Fruit fly (Drosophila melanogaster) whole organism, embryonic: Measurements from ENCODE around the gene unk.

Experiments
- Aef1 ChIP-seq: fragments of 200-800 bp; sonication (Bioruptor generic); IDR thresholded peaks from 3 replicates; pipeline ENCODE4 v1.3.6; 2022; ENCODE audit warnings: missing biosample characterization, missing genetic modification characterization
- B-H2 ChIP-seq: fragments of 200-800 bp; sonication (Bioruptor generic); optimal IDR thresholded peaks from 2 replicates; lab custom pipeline; 2018; ENCODE audit warnings: missing biosample characterization, mild to moderate bottlenecking, missing genetic modification characterization
- Bteb2 ChIP-seq: fragments of 200-800 bp; sonication (Bioruptor generic); optimal IDR thresholded peaks from 2 replicates; lab custom pipeline; 2016; ENCODE audit warnings: missing biosample characterization, missing genetic modification characterization
- CG10147 ChIP-seq: fragments of 200-800 bp; sonication (Bioruptor generic); optimal IDR thresholded peaks from 2 replicates; lab custom pipeline; 2019; ENCODE audit warnings: missing biosample characterization, mild to moderate bottlenecking, missing genetic modification characterization, moderate library complexity
- CG10209 ChIP-seq: fragments of 200-800 bp; sonication (Bioruptor generic); optimal IDR thresholded peaks from 3 replicates; lab custom pipeline; 2017; ENCODE audit warnings: missing biosample characterization, mild to moderate bottlenecking, missing genetic modification characterization, missing genetic modification reagents
- CG10267 ChIP-seq: fragments of 200-800 bp; sonication (Bioruptor generic); optimal IDR thresholded peaks from 2 replicates; lab custom pipeline; 2018; ENCODE audit warnings: missing biosample characterization, mild to moderate bottlenecking, missing genetic modification characterization, moderate library complexity
- CG10366 ChIP-seq: fragments of 200-800 bp; sonication (Bioruptor generic); IDR thresholded peaks from 2 replicates; pipeline ENCODE4 v1.3.6; 2022; ENCODE audit warnings: missing biosample characterization, missing genetic modification characterization
- CG10565 ChIP-seq: fragments of 200-800 bp; sonication (Bioruptor generic); optimal IDR thresholded peaks from 3 replicates; lab custom pipeline; 2016; ENCODE audit warnings: missing biosample characterization, mild to moderate bottlenecking, missing genetic modification characterization
- CG12942 ChIP-seq: fragments of 200-800 bp; sonication (Bioruptor generic); optimal IDR thresholded peaks from 3 replicates; lab custom pipeline; 2016; ENCODE audit warnings: missing biosample characterization, missing genetic modification characterization
- CG14860 ChIP-seq: fragments of 200-800 bp; sonication (Bioruptor generic); IDR thresholded peaks from 3 replicates; pipeline ENCODE4 v1.3.6; 2022; ENCODE audit warnings: missing biosample characterization, missing genetic modification characterization; ENCODE audit not compliant: partially characterized antibody
- CG17802 ChIP-seq: fragments of 200-800 bp; sonication (Bioruptor generic); optimal IDR thresholded peaks from 2 replicates; lab custom pipeline; 2018; ENCODE audit warnings: missing biosample characterization, mild to moderate bottlenecking, missing genetic modification characterization, moderate library complexity
- CG2712 ChIP-seq: fragments of 200-800 bp; optimal IDR thresholded peaks from 3 replicates; lab custom pipeline; 2019; ENCODE audit warnings: missing biosample characterization, mild to moderate bottlenecking, missing genetic modification characterization, moderate library complexity
- CG2889 ChIP-seq: fragments of 200-800 bp; sonication (Bioruptor generic); IDR thresholded peaks from 3 replicates; pipeline ENCODE4 v1.3.6; 2022; ENCODE audit warnings: missing biosample characterization, missing genetic modification characterization
- CG30020 ChIP-seq: fragments of 200-800 bp; optimal IDR thresholded peaks from 2 replicates; lab custom pipeline; 2019; ENCODE audit warnings: missing biosample characterization, mild to moderate bottlenecking, missing genetic modification characterization, moderate library complexity
- CG3163 ChIP-seq: fragments of 200-800 bp; sonication (Bioruptor generic); optimal IDR thresholded peaks from 3 replicates; lab custom pipeline; 2016; ENCODE audit warnings: missing biosample characterization, missing genetic modification characterization
- CG4617 ChIP-seq: fragments of 200-800 bp; sonication (Bioruptor generic); optimal IDR thresholded peaks from 3 replicates; lab custom pipeline; 2016; ENCODE audit warnings: missing biosample characterization, missing genetic modification characterization, borderline replicate concordance
- CG6813 ChIP-seq: fragments of 200-800 bp; sonication (Bioruptor generic); optimal IDR thresholded peaks from 2 replicates; lab custom pipeline; 2017; ENCODE audit warnings: missing biosample characterization, missing genetic modification characterization, mild to moderate bottlenecking, moderate library complexity, missing genetic modification reagents
- CG6854 ChIP-seq: fragments of 200-800 bp; sonication (Bioruptor generic); optimal IDR thresholded peaks from 3 replicates; lab custom pipeline; 2017; ENCODE audit warnings: missing biosample characterization, mild to moderate bottlenecking, missing genetic modification characterization
- CG7745 ChIP-seq: fragments of 200-800 bp; sonication (Bioruptor generic); optimal IDR thresholded peaks from 2 replicates; lab custom pipeline; 2018; ENCODE audit warnings: missing biosample characterization, mild to moderate bottlenecking, missing genetic modification characterization, moderate library complexity
- CG7963 ChIP-seq: fragments of 200-800 bp; sonication (Bioruptor generic); IDR thresholded peaks from 3 replicates; pipeline ENCODE4 v1.3.6; 2022; ENCODE audit warnings: missing biosample characterization, missing genetic modification characterization; ENCODE audit not compliant: partially characterized antibody
- CG8478 ChIP-seq: fragments of >200 bp; optimal IDR thresholded peaks from 2 replicates; lab custom pipeline; 2018
- CG8924 ChIP-seq: fragments of 200-800 bp; optimal IDR thresholded peaks from 3 replicates; lab custom pipeline; 2019; ENCODE audit warnings: missing biosample characterization, mild to moderate bottlenecking, missing genetic modification characterization, moderate library complexity
- CG9876 ChIP-seq: fragments of 200-800 bp; sonication (Bioruptor generic); optimal IDR thresholded peaks from 2 replicates; lab custom pipeline; 2016; ENCODE audit warnings: missing biosample characterization, missing genetic modification characterization
- CHES-1-like ChIP-seq: fragments of 200-800 bp; sonication (Bioruptor generic); optimal IDR thresholded peaks from 2 replicates; lab custom pipeline; 2016; ENCODE audit warnings: missing biosample characterization, missing genetic modification characterization
- Dll ChIP-seq: fragments of 200-800 bp; sonication (Bioruptor generic); IDR thresholded peaks from 4 replicates; pipeline ENCODE4 v1.3.6; 2022; ENCODE audit warnings: missing biosample characterization, missing genetic modification characterization; ENCODE audit not compliant: partially characterized antibody
- Hmx ChIP-seq: fragments of 200-800 bp; sonication (Bioruptor generic); optimal IDR thresholded peaks from 2 replicates; lab custom pipeline; 2016; ENCODE audit warnings: missing biosample characterization, missing genetic modification characterization
- MESR4 ChIP-seq: fragments of 200-800 bp; sonication (Bioruptor generic); optimal IDR thresholded peaks from 2 replicates; lab custom pipeline; 2018; ENCODE audit warnings: missing biosample characterization, mild to moderate bottlenecking, missing genetic modification characterization, moderate library complexity
- Nf-YA ChIP-seq: fragments of 200-800 bp; sonication (Bioruptor generic); IDR thresholded peaks from 2 replicates; pipeline ENCODE4 v1.3.6; 2022; ENCODE audit warnings: missing biosample characterization, missing genetic modification characterization
- Oli ChIP-seq: fragments of 200-800 bp; sonication (Bioruptor generic); optimal IDR thresholded peaks from 2 replicates; lab custom pipeline; 2018; ENCODE audit warnings: missing biosample characterization, mild to moderate bottlenecking, missing genetic modification characterization, moderate library complexity
- Optix ChIP-seq: fragments of 200-800 bp; sonication (Bioruptor generic); IDR thresholded peaks from 3 replicates; pipeline ENCODE4 v1.3.6; 2022; ENCODE audit warnings: missing biosample characterization, missing genetic modification characterization
- Sin3A ChIP-seq: fragments of >200 bp; optimal IDR thresholded peaks from 2 replicates; lab custom pipeline; 2018
- Usf ChIP-seq: fragments of 200-800 bp; sonication (Bioruptor generic); optimal IDR thresholded peaks from 2 replicates; lab custom pipeline; 2017; ENCODE audit warnings: missing genotype, missing biosample characterization, missing genetic modification characterization
- YL-1 ChIP-seq: fragments of 200-800 bp; sonication (Bioruptor generic); optimal IDR thresholded peaks from 3 replicates; lab custom pipeline; 2017; ENCODE audit warnings: missing biosample characterization, mild to moderate bottlenecking, missing genetic modification characterization
- aop ChIP-seq: fragments of 200-800 bp; sonication (Bioruptor generic); IDR thresholded peaks from 2 replicates; pipeline ENCODE4 v1.3.6; 2022; ENCODE audit warnings: missing biosample characterization, missing genetic modification characterization
- ara ChIP-seq: fragments of 200-800 bp; sonication (Bioruptor generic); IDR thresholded peaks from 2 replicates; pipeline ENCODE4 v1.3.6; 2022; ENCODE audit warnings: missing biosample characterization, missing genetic modification characterization
- bbx ChIP-seq: fragments of 200-800 bp; sonication (Bioruptor generic); IDR thresholded peaks from 2 replicates; pipeline ENCODE4 v1.3.6; 2022; ENCODE audit warnings: missing biosample characterization, missing genetic modification characterization; ENCODE audit not compliant: partially characterized antibody
- br ChIP-seq: fragments of >200 bp; optimal IDR thresholded peaks from 2 replicates; lab custom pipeline; 2017
- corto ChIP-seq: fragments of 200-800 bp; sonication (Bioruptor generic); optimal IDR thresholded peaks from 2 replicates; lab custom pipeline; 2016; ENCODE audit warnings: missing biosample characterization, mild to moderate bottlenecking, missing genetic modification characterization, moderate library complexity
- da ChIP-seq: fragments of 200-800 bp; sonication (Bioruptor generic); optimal IDR thresholded peaks from 2 replicates; lab custom pipeline; 2016; ENCODE audit warnings: missing biosample characterization, missing genetic modification characterization
- dpn ChIP-seq, 2 experiments: fragments of 200-800 bp; sonication (Bioruptor generic); optimal IDR thresholded peaks; 3 replicates each; lab custom pipeline; 2016; ENCODE audit warnings: missing biosample characterization in 2 of 2, missing genetic modification characterization in 2 of 2
- eve ChIP-seq, 2 experiments: fragments of >200 bp; optimal IDR thresholded peaks; 2 replicates each; lab custom pipeline; 2017; ENCODE audit warnings: missing biosample characterization in 2 of 2, missing genetic modification characterization in 2 of 2
- ewg ChIP-seq: fragments of 200-800 bp; sonication (Bioruptor generic); optimal IDR thresholded peaks from 3 replicates; lab custom pipeline; 2017; ENCODE audit warnings: mild to moderate bottlenecking, missing biosample characterization, missing genetic modification reagents, missing genetic modification characterization
- gsb ChIP-seq: fragments of 200-800 bp; sonication (Bioruptor generic); IDR thresholded peaks from 2 replicates; pipeline ENCODE4 v1.3.6; 2022; ENCODE audit warnings: missing biosample characterization, missing genetic modification characterization
- gt ChIP-seq: fragments of 200-800 bp; sonication (Bioruptor generic); IDR thresholded peaks from 2 replicates; pipeline ENCODE4 v1.3.6; 2022; ENCODE audit warnings: missing biosample characterization, missing genetic modification characterization
- kah ChIP-seq: fragments of 200-800 bp; sonication (Bioruptor generic); optimal IDR thresholded peaks from 2 replicates; lab custom pipeline; 2018; ENCODE audit warnings: missing biosample characterization, mild to moderate bottlenecking, missing genetic modification characterization
- knrl ChIP-seq: fragments of 200-800 bp; sonication (Bioruptor generic); IDR thresholded peaks from 3 replicates; pipeline ENCODE4 v1.3.6; 2022; ENCODE audit warnings: missing biosample characterization, missing genetic modification characterization; ENCODE audit not compliant: partially characterized antibody
- nerfin-1 ChIP-seq: fragments of 200-800 bp; sonication (Bioruptor generic); optimal IDR thresholded peaks from 3 replicates; lab custom pipeline; 2019; ENCODE audit warnings: missing biosample characterization, mild to moderate bottlenecking, missing genetic modification characterization, moderate library complexity
- pan ChIP-seq, 4 experiments: fragments of >200 bp in 3 of 4; fragments of 200-800 bp in 1 of 4; sonication (Bioruptor generic) in 1 of 4; optimal IDR thresholded peaks in 3 of 4; IDR thresholded peaks in 1 of 4; 2 replicates each; pipeline versions ENCODE4 v1.3.6 to Lab custom; 2017 to 2022; ENCODE audit warnings: missing biosample characterization in 2 of 4, missing genetic modification characterization in 2 of 4, mixed read lengths in 1 of 4
- stc ChIP-seq: fragments of 200-800 bp; sonication (Bioruptor generic); IDR thresholded peaks from 2 replicates; pipeline ENCODE4 v1.3.6; 2022; ENCODE audit warnings: missing biosample characterization, missing genetic modification characterization
- tup ChIP-seq: fragments of 200-800 bp; sonication (Bioruptor generic); optimal IDR thresholded peaks from 2 replicates; lab custom pipeline; 2016; ENCODE audit warnings: missing biosample characterization, mild to moderate bottlenecking, missing genetic modification characterization, moderate library complexity
- tx ChIP-seq: fragments of 200-800 bp; sonication (Bioruptor generic); optimal IDR thresholded peaks from 2 replicates; lab custom pipeline; 2016; ENCODE audit warnings: missing biosample characterization, missing genetic modification characterization

Gene unk

DNA sequence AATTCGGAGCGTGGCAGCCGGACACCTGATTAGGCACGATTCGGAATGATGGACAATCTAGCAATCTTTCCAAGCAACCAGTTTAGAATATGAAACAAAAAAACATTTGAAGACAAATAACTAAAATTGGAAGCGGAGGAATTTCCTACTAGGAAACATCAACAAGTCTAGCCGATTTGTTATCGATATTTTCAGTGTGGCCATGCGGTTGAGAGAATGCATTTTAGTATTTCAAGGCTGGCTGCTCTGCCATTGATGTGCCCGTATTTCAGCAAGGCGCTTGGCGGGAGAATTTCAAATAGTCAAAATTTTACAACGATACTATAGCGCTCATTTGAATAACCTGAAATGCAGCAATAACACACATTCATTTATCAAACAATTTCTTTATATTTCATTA is 29.9 kb downstream of the unk start, which contains the start of gene CG31457 (continued):
- TF ChIP-seq corto (GFP tag; lab: Kevin White, UChicago) (no peak), CG14860 (GFP tag; lab: Robert Waterston, UW) (peak; percentile 55; the same call in 2 of the 3 replicates), aop (no peak), tup (GFP tag; lab: Kevin White, UChicago) (no peak), CG7745 (no peak), ewg (GFP tag; lab: Kevin White, UChicago) (no peak), CG7963 (GFP tag; lab: Robert Waterston, UW) (peak; percentile 56; the same call in 2 of the 3 replicates), gsb (GFP tag; lab: Robert Waterston, UW) (no peak), MESR4 (GFP tag; lab: Kevin White, UChicago) (peak; percentile 50), pan (optimal IDR thresholded peaks at IDR 0.05; lab: Kevin White, UChicago) (no peak), pan (GFP tag; optimal IDR thresholded peaks at IDR 0.05 in 1 of 2, IDR thresholded peaks at IDR 0.05 in 1 of 2) (no peak), CG4617 (peak; percentile 75), CG3163 (GFP tag; lab: Kevin White, UChicago) (no peak), da (GFP tag; lab: Kevin White, UChicago) (no peak), kah (GFP tag; lab: Kevin White, UChicago) (no peak), ara (GFP tag; lab: Robert Waterston, UW) (no peak), gt (GFP tag; lab: Robert Waterston, UW) (no peak), knrl (peak; percentile 76), CG10267 (tag; lab: Kevin White, UChicago) (peak; percentile 47), Bteb2 (GFP tag; lab: Kevin White, UChicago) (no peak), CG8478 (lab: Kevin White, UChicago) (no peak), stc (no peak), Aef1 (no peak), bbx (GFP tag; lab: Robert Waterston, UW) (peak; percentile 81), eve (GFP tag; optimal IDR thresholded peaks at IDR 0.05; lab: Kevin White, UChicago) (no peak), B-H2 (GFP tag; lab: Kevin White, UChicago) (no peak), nerfin-1 (tag; lab: Kevin White, UChicago) (peak; percentile 91), CG8924 (tag; lab: Kevin White, UChicago) (no peak), Hmx (GFP tag; lab: Kevin White, UChicago) (no peak), Usf (GFP tag; lab: Kevin White, UChicago) (no peak), br (lab: Kevin White, UChicago) (no peak), dpn (GFP tag; optimal IDR thresholded peaks at IDR 0.05; lab: Kevin White, UChicago) (no peak), CG10209 (GFP tag; lab: Kevin White, UChicago) (no peak), tx (GFP tag; lab: Kevin White, UChicago) (no peak), YL-1 (GFP tag; lab: Kevin White, UChicago) (peak; percentile 11), Optix (GFP tag; lab: Robert Waterston, UW) (no peak), CG30020 (tag; lab: Kevin White, UChicago) (no peak), Sin3A (peak; percentile 70), CG2889 (GFP tag; lab: Robert Waterston, UW) (no peak), CHES-1-like (GFP tag; lab: Kevin White, UChicago) (peak; percentile 30), CG9876 (GFP tag; lab: Kevin White, UChicago) (no peak), Nf-YA (no peak), CG6813 (GFP tag; lab: Kevin White, UChicago) (no peak), Dll (GFP tag; lab: Robert Waterston, UW) (peak; percentile 87), Oli (tag; lab: Kevin White, UChicago) (no peak), CG12942 (no peak), CG2712 (tag; lab: Kevin White, UChicago) (peak; percentile 19), CG17802 (tag; lab: Kevin White, UChicago) (no peak), CG6854 (GFP tag; lab: Kevin White, UChicago) (no peak), CG10147 (GFP tag; lab: Kevin White, UChicago) (no peak), CG10565 (no peak), CG10366 (GFP tag; lab: Robert Waterston, UW) (no peak)
